Worm (Caenorhabditis elegans) whole organism, mixed stage, embryonic: ENCODE results near the gene glb-9.

Experiments
- M03D4.4 ChIP-seq: sonication (generic microtip); optimal IDR thresholded peaks from 2 replicates; lab custom pipeline; 2017; ENCODE audit warnings: mild to moderate bottlenecking, missing genetic modification characterization, missing compliant biosample characterization
- bed-3 ChIP-seq: fragments of 200-800 bp; sonication (Bioruptor generic); optimal IDR thresholded peaks from 3 replicates; lab custom pipeline; 2018; ENCODE audit warnings: mild to moderate bottlenecking, missing genetic modification characterization, moderate library complexity, missing compliant biosample characterization
- blmp-1 ChIP-seq: fragments of 150-350 bp; optimal IDR thresholded peaks from 2 replicates; lab custom pipeline; 2014; ENCODE audit warnings: missing biosample characterization, missing genetic modification characterization
- ceh-39 ChIP-seq: fragments of 150-350 bp; optimal IDR thresholded peaks from 2 replicates; lab custom pipeline; 2014; ENCODE audit warnings: missing biosample characterization, missing genetic modification characterization
- ceh-43 ChIP-seq: fragments of 200-800 bp; sonication (Bioruptor generic); optimal IDR thresholded peaks from 2 replicates; lab custom pipeline; 2018; ENCODE audit warnings: mild to moderate bottlenecking, missing genetic modification characterization, moderate library complexity, missing compliant biosample characterization
- ceh-83 ChIP-seq: fragments of 200-800 bp; sonication (Bioruptor generic); optimal IDR thresholded peaks from 2 replicates; lab custom pipeline; 2018; ENCODE audit warnings: mild to moderate bottlenecking, missing genetic modification characterization, missing compliant biosample characterization
- ces-1 ChIP-seq: fragments of 150-350 bp; optimal IDR thresholded peaks from 2 replicates; lab custom pipeline; 2014; ENCODE audit warnings: missing biosample characterization, missing genetic modification reagents, missing genetic modification characterization
- cnd-1 ChIP-seq: fragments of 200-800 bp; sonication (Bioruptor generic); optimal IDR thresholded peaks from 2 replicates; lab custom pipeline; 2018; ENCODE audit warnings: mild to moderate bottlenecking, missing genetic modification characterization, missing compliant biosample characterization
- drap-1 ChIP-seq: fragments of 200-800 bp; sonication (Bioruptor generic); optimal IDR thresholded peaks from 3 replicates; lab custom pipeline; 2018; ENCODE audit warnings: mild to moderate bottlenecking, missing genetic modification characterization, missing compliant biosample characterization
- elt-3 ChIP-seq: fragments of 150-350 bp; optimal IDR thresholded peaks from 2 replicates; lab custom pipeline; 2014; ENCODE audit warnings: missing biosample characterization, missing genetic modification characterization
- flh-1 ChIP-seq: fragments of 200-800 bp; sonication (Bioruptor generic); optimal IDR thresholded peaks from 2 replicates; lab custom pipeline; 2018; ENCODE audit warnings: mild to moderate bottlenecking, missing genetic modification characterization, moderate library complexity, missing compliant biosample characterization
- ham-2 ChIP-seq: fragments of 200-800 bp; sonication (Bioruptor generic); optimal IDR thresholded peaks from 2 replicates; lab custom pipeline; 2018; ENCODE audit warnings: mild to moderate bottlenecking, missing genetic modification characterization, missing compliant biosample characterization
- hlh-1 ChIP-seq: fragments of 150-350 bp; optimal IDR thresholded peaks from 2 replicates; lab custom pipeline; 2014; ENCODE audit warnings: missing biosample characterization, missing genetic modification reagents, missing genetic modification characterization
- lin-13 ChIP-seq: fragments of 150-350 bp; optimal IDR thresholded peaks from 2 replicates; lab custom pipeline; 2014; ENCODE audit warnings: missing biosample characterization, missing genetic modification characterization
- lin-32 ChIP-seq: fragments of 200-800 bp; sonication (Bioruptor generic); optimal IDR thresholded peaks from 2 replicates; lab custom pipeline; 2018; ENCODE audit warnings: mild to moderate bottlenecking, missing genetic modification characterization, missing compliant biosample characterization
- lsy-2 ChIP-seq: fragments of 150-350 bp; optimal IDR thresholded peaks from 2 replicates; lab custom pipeline; 2014; ENCODE audit warnings: missing biosample characterization, missing genetic modification characterization
- mep-1 ChIP-seq: fragments of 150-350 bp; optimal IDR thresholded peaks from 2 replicates; lab custom pipeline; 2017; ENCODE audit warnings: missing biosample characterization, missing genetic modification reagents, missing genetic modification characterization, inconsistent platforms
- nhr-12 ChIP-seq: fragments of 150-350 bp; optimal IDR thresholded peaks from 2 replicates; lab custom pipeline; 2014; ENCODE audit warnings: missing biosample characterization, missing genetic modification characterization
- nhr-237 ChIP-seq: fragments of 150-350 bp; optimal IDR thresholded peaks from 2 replicates; lab custom pipeline; 2014; ENCODE audit warnings: missing biosample characterization, missing genetic modification characterization
- nhr-76 ChIP-seq: sonication (generic microtip); optimal IDR thresholded peaks from 2 replicates; lab custom pipeline; 2017; ENCODE audit warnings: missing biosample characterization, missing genetic modification characterization
- pha-4 ChIP-seq: fragments of 150-350 bp; optimal IDR thresholded peaks from 2 replicates; lab custom pipeline; 2018; ENCODE audit warnings: missing biosample characterization, missing genetic modification reagents, missing genetic modification characterization
- sem-2 ChIP-seq: fragments of 200-800 bp; sonication (Bioruptor generic); optimal IDR thresholded peaks from 2 replicates; lab custom pipeline; 2018; ENCODE audit warnings: mild to moderate bottlenecking, missing genetic modification characterization, missing compliant biosample characterization
- snpc-4 ChIP-seq: fragments of 150-350 bp; optimal IDR thresholded peaks from 2 replicates; lab custom pipeline; 2014; ENCODE audit warnings: missing biosample characterization, missing genetic modification characterization
- sptf-1 ChIP-seq: sonication (generic microtip); optimal IDR thresholded peaks from 2 replicates; lab custom pipeline; 2017; ENCODE audit warnings: mild to moderate bottlenecking, missing genetic modification characterization, moderate library complexity, missing compliant biosample characterization
- tbx-8 ChIP-seq: fragments of 200-800 bp; sonication (Bioruptor generic); optimal IDR thresholded peaks from 2 replicates; lab custom pipeline; 2018; ENCODE audit warnings: mild to moderate bottlenecking, missing genetic modification characterization, moderate library complexity, missing compliant biosample characterization
- unc-120 ChIP-seq: sonication (generic microtip); optimal IDR thresholded peaks from 2 replicates; lab custom pipeline; 2017; ENCODE audit warnings: missing genetic modification characterization, missing compliant biosample characterization; ENCODE audit not compliant: poor library complexity, severe bottlenecking
- unc-39 ChIP-seq: fragments of 150-350 bp; optimal IDR thresholded peaks from 2 replicates; lab custom pipeline; 2014; ENCODE audit warnings: missing biosample characterization, missing genetic modification characterization
- unc-62 ChIP-seq: fragments of 150-350 bp; optimal IDR thresholded peaks from 2 replicates; lab custom pipeline; 2014; ENCODE audit warnings: missing biosample characterization, missing genetic modification reagents, missing genetic modification characterization
- zip-8 ChIP-seq: fragments of 150-350 bp; optimal IDR thresholded peaks from 2 replicates; lab custom pipeline; 2014; ENCODE audit warnings: missing biosample characterization, missing genetic modification characterization
- ztf-11 ChIP-seq: fragments of 150-350 bp; optimal IDR thresholded peaks from 2 replicates; lab custom pipeline; 2014; ENCODE audit warnings: missing biosample characterization, missing genetic modification characterization

glb-9 gene

ce11 chrII:7519221-7519620 is at the start of gene glb-9:
TSS of gene glb-9 (minus strand) at chrII:7519321.
- TF ChIP-seq lin-32 (GFP tag; lab: Kevin White, UChicago) = no peak
- no peak for TF ChIP-seq nhr-12 (tag; lab: Kevin White, UChicago)
- no peak for TF ChIP-seq pha-4 (tag; lab: Kevin White, UChicago)
- no peak for TF ChIP-seq M03D4.4 (tag; lab: Kevin White, UChicago)
- TF ChIP-seq unc-62 (GFP tag; lab: Kevin White, UChicago) = no peak
- TF ChIP-seq ceh-43 = no peak
- no peak for TF ChIP-seq sptf-1 (tag; lab: Kevin White, UChicago)
- TF ChIP-seq bed-3 (GFP tag; lab: Kevin White, UChicago) = no peak
- TF ChIP-seq lsy-2 (tag; lab: Kevin White, UChicago) = no peak
- TF ChIP-seq cnd-1 (tag; lab: Kevin White, UChicago) = no peak
- no peak for TF ChIP-seq flh-1 (GFP tag; lab: Kevin White, UChicago)
- TF ChIP-seq hlh-1 (tag; lab: Kevin White, UChicago) = no peak

- TF ChIP-seq lsy-2 (tag; lab: Kevin White, UChicago) = no peak
- no peak for TF ChIP-seq cnd-1 (tag; lab: Kevin White, UChicago)
- TF ChIP-seq nhr-76 (tag; lab: Kevin White, UChicago) = no peak
- TF ChIP-seq drap-1 (GFP tag; lab: Kevin White, UChicago) = no peak
- peak; percentile 40 for TF ChIP-seq ces-1 (GFP tag; lab: Kevin White, UChicago)
- TF ChIP-seq, all 35 proteins: peak for 1
These were observed 43.5 kb upstream of the glb-9 start for ce11 chrII:7562616-7563015.

ce11 chrII:7561494-7561893 is 42.4 kb upstream of the glb-9 start, which contains the start of the genes ZK1290.11 and ZK1290.1:
TSS of gene ZK1290.11 (minus strand) at chrII:7561594.
TSS of gene ZK1290.1 (plus strand) at chrII:7561764.
- TF ChIP-seq lin-32 (GFP tag; lab: Kevin White, UChicago) (no peak), lsy-2 (tag; lab: Kevin White, UChicago) (no peak), flh-1 (GFP tag; lab: Kevin White, UChicago) (no peak), ceh-39 (no peak), ceh-83 (GFP tag; lab: Kevin White, UChicago) (no peak), ztf-11 (tag; lab: Kevin White, UChicago) (no peak), mep-1 (tag; lab: Kevin White, UChicago) (no peak), unc-62 (GFP tag; lab: Kevin White, UChicago) (no peak)

- TF ChIP-seq ceh-39 (no peak), unc-39 (tag; lab: Kevin White, UChicago) (no peak), nhr-12 (tag; lab: Kevin White, UChicago) (no peak), sptf-1 (tag; lab: Kevin White, UChicago) (no peak), drap-1 (GFP tag; lab: Kevin White, UChicago) (no peak), nhr-237 (tag; lab: Kevin White, UChicago) (no peak), elt-3 (tag; lab: Kevin White, UChicago) (no peak), unc-120 (no peak), tbx-8 (GFP tag; lab: Kevin White, UChicago) (no peak), M03D4.4 (tag; lab: Kevin White, UChicago) (no peak), cnd-1 (tag; lab: Kevin White, UChicago) (no peak), lin-32 (GFP tag; lab: Kevin White, UChicago) (no peak), ham-2 (no peak), flh-1 (GFP tag; lab: Kevin White, UChicago) (no peak), hlh-1 (tag; lab: Kevin White, UChicago) (no peak), nhr-76 (tag; lab: Kevin White, UChicago) (no peak), zip-8 (tag; lab: Kevin White, UChicago) (no peak)
These were observed 41.7 kb upstream of the glb-9 start for ce11 chrII:7560844-7561243.

- TF ChIP-seq lin-13 (tag; lab: Kevin White, UChicago) (no peak), ceh-43 (no peak), sem-2 (GFP tag; lab: Kevin White, UChicago) (no peak), ztf-11 (tag; lab: Kevin White, UChicago) (no peak), unc-62 (GFP tag; lab: Kevin White, UChicago) (no peak), blmp-1 (tag; lab: Kevin White, UChicago) (no peak), nhr-12 (tag; lab: Kevin White, UChicago) (no peak), snpc-4 (tag; lab: Kevin White, UChicago) (no peak), nhr-237 (tag; lab: Kevin White, UChicago) (no peak), unc-39 (tag; lab: Kevin White, UChicago) (no peak), bed-3 (GFP tag; lab: Kevin White, UChicago) (no peak), zip-8 (tag; lab: Kevin White, UChicago) (no peak), ceh-83 (GFP tag; lab: Kevin White, UChicago) (no peak), hlh-1 (tag; lab: Kevin White, UChicago) (no peak), lin-32 (GFP tag; lab: Kevin White, UChicago) (no peak), nhr-76 (tag; lab: Kevin White, UChicago) (no peak)
These were observed 39.7 kb upstream of the glb-9 start for ce11 chrII:7558864-7559263.
